Worm (Caenorhabditis elegans) whole organism, L3 larva: Measurements from ENCODE around the gene trap-2.
A peak's percentile ranks its signal among the peaks of the same experiment; 100 is the strongest.

Experiments used
- R02D3.7 ChIP-seq: fragments of 150-350 bp; optimal IDR thresholded peaks from 2 replicates; lab custom pipeline; 2014; ENCODE audit warnings: missing biosample characterization, missing genetic modification characterization
- ZK546.5 ChIP-seq: sonication (generic microtip); optimal IDR thresholded peaks from 2 replicates; lab custom pipeline; 2017; ENCODE audit warnings: missing biosample characterization, missing genetic modification characterization
- aly-2 ChIP-seq: fragments of 150-350 bp; optimal IDR thresholded peaks from 2 replicates; lab custom pipeline; 2014; ENCODE audit warnings: missing biosample characterization, missing genetic modification characterization
- ceh-16 ChIP-seq: sonication (generic microtip); optimal IDR thresholded peaks from 2 replicates; lab custom pipeline; 2017; ENCODE audit warnings: missing biosample characterization, missing genetic modification characterization
- ceh-82 ChIP-seq: fragments of 150-350 bp; optimal IDR thresholded peaks from 2 replicates; lab custom pipeline; 2014; ENCODE audit warnings: missing biosample characterization, missing genetic modification characterization
- egl-27 ChIP-seq: sonication (generic microtip); optimal IDR thresholded peaks from 4 replicates; lab custom pipeline; 2017; ENCODE audit warnings: missing biosample characterization, missing genetic modification reagents, missing genetic modification characterization
- elt-2 ChIP-seq: sonication (generic microtip); optimal IDR thresholded peaks from 2 replicates; lab custom pipeline; 2016; ENCODE audit warnings: missing genetic modification reagents, mild to moderate bottlenecking, missing genetic modification characterization, missing compliant biosample characterization
- elt-3 ChIP-seq, 3 experiments: fragments of 150-350 bp in 1 of 3; sonication (generic microtip) in 2 of 3; optimal IDR thresholded peaks; 2 replicates in 2 of 3; 4 replicates in 1 of 3; lab custom pipeline; 2014 to 2017; ENCODE audit warnings: missing biosample characterization in 3 of 3, missing genetic modification characterization in 3 of 3
- eor-1 ChIP-seq, 2 experiments: fragments of 150-350 bp; optimal IDR thresholded peaks; 2 replicates each; lab custom pipeline; 2014 to 2018; ENCODE audit warnings: missing biosample characterization in 2 of 2, missing genetic modification characterization in 2 of 2
- fkh-2 ChIP-seq: fragments of 150-350 bp; optimal IDR thresholded peaks from 2 replicates; lab custom pipeline; 2014; ENCODE audit warnings: missing biosample characterization, missing genetic modification reagents, missing genetic modification characterization
- hmg-11 ChIP-seq: sonication (generic microtip); optimal IDR thresholded peaks from 2 replicates; lab custom pipeline; 2016; ENCODE audit warnings: missing genetic modification characterization, missing compliant biosample characterization
- jun-1 ChIP-seq: fragments of 150-350 bp; optimal IDR thresholded peaks from 2 replicates; lab custom pipeline; 2014; ENCODE audit warnings: missing biosample characterization, missing genetic modification reagents, missing genetic modification characterization
- lin-39 ChIP-seq: fragments of 150-350 bp; optimal IDR thresholded peaks from 2 replicates; lab custom pipeline; 2018; ENCODE audit warnings: missing biosample characterization, missing genetic modification reagents, missing genetic modification characterization
- mdl-1 ChIP-seq: fragments of 150-350 bp; optimal IDR thresholded peaks from 2 replicates; lab custom pipeline; 2014; ENCODE audit warnings: missing biosample characterization, missing genetic modification characterization
- mml-1 ChIP-seq: fragments of 150-350 bp; sonication (generic microtip); optimal IDR thresholded peaks from 3 replicates; lab custom pipeline; 2014; ENCODE audit warnings: missing biosample characterization, missing genetic modification characterization
- nfya-1 ChIP-seq: sonication (generic microtip); optimal IDR thresholded peaks from 2 replicates; lab custom pipeline; 2017; ENCODE audit warnings: missing genetic modification characterization, mild to moderate bottlenecking, missing compliant biosample characterization, antibody characterized with exemption, moderate library complexity; ENCODE audit not compliant: insufficient read depth
- nhr-11 ChIP-seq: fragments of 150-350 bp; optimal IDR thresholded peaks from 2 replicates; lab custom pipeline; 2014; ENCODE audit warnings: missing biosample characterization, missing genetic modification characterization
- nhr-12 ChIP-seq: fragments of 150-350 bp; optimal IDR thresholded peaks from 2 replicates; lab custom pipeline; 2014; ENCODE audit warnings: missing biosample characterization, missing genetic modification characterization
- nhr-23 ChIP-seq: fragments of 150-350 bp; optimal IDR thresholded peaks from 2 replicates; lab custom pipeline; 2014; ENCODE audit warnings: missing biosample characterization, missing genetic modification reagents, missing genetic modification characterization
- nhr-25 ChIP-seq: sonication (generic microtip); optimal IDR thresholded peaks from 2 replicates; lab custom pipeline; 2017; ENCODE audit warnings: missing biosample characterization, missing genetic modification characterization
- nhr-43 ChIP-seq: sonication (generic microtip); optimal IDR thresholded peaks from 2 replicates; lab custom pipeline; 2016; ENCODE audit warnings: mild to moderate bottlenecking, missing genetic modification characterization, missing compliant biosample characterization; ENCODE audit not compliant: poor library complexity, severe bottlenecking
- nhr-67 ChIP-seq: fragments of 150-350 bp; optimal IDR thresholded peaks from 2 replicates; lab custom pipeline; 2014; ENCODE audit warnings: missing biosample characterization, missing genetic modification characterization
- nhr-77 ChIP-seq: fragments of 150-350 bp; optimal IDR thresholded peaks from 2 replicates; lab custom pipeline; 2014; ENCODE audit warnings: missing biosample characterization, missing genetic modification characterization
- pha-4 ChIP-seq: fragments of 150-350 bp; optimal IDR thresholded peaks from 2 replicates; lab custom pipeline; 2014; ENCODE audit warnings: missing biosample characterization, missing genetic modification reagents, missing genetic modification characterization
- pqm-1 ChIP-seq: fragments of 150-350 bp; optimal IDR thresholded peaks from 2 replicates; lab custom pipeline; 2017; ENCODE audit warnings: missing biosample characterization, missing genetic modification characterization, inconsistent platforms
- sea-2 ChIP-seq: fragments of 150-350 bp; sonication (generic microtip); optimal IDR thresholded peaks from 4 replicates; lab custom pipeline; 2014; ENCODE audit warnings: missing biosample characterization, missing genetic modification reagents, missing genetic modification characterization
- skn-1 ChIP-seq: fragments of 150-350 bp; optimal IDR thresholded peaks from 2 replicates; lab custom pipeline; 2014; ENCODE audit warnings: missing biosample characterization, missing genetic modification characterization
- snpc-4 ChIP-seq: fragments of 150-350 bp; optimal IDR thresholded peaks from 2 replicates; lab custom pipeline; 2014; ENCODE audit warnings: missing biosample characterization, missing genetic modification characterization
- tbx-2 ChIP-seq: sonication (generic microtip); optimal IDR thresholded peaks from 2 replicates; lab custom pipeline; 2016; ENCODE audit warnings: mild to moderate bottlenecking, missing genetic modification characterization, missing compliant biosample characterization
- unc-39 ChIP-seq: sonication (generic microtip); optimal IDR thresholded peaks from 4 replicates; lab custom pipeline; 2017; ENCODE audit warnings: missing biosample characterization, missing genetic modification characterization
- unc-62 ChIP-seq: fragments of 150-350 bp; sonication (generic microtip); optimal IDR thresholded peaks from 4 replicates; lab custom pipeline; 2014; ENCODE audit warnings: missing biosample characterization, missing genetic modification reagents, missing genetic modification characterization
- zag-1 ChIP-seq: fragments of 150-350 bp; optimal IDR thresholded peaks from 2 replicates; lab custom pipeline; 2014; ENCODE audit warnings: missing biosample characterization, missing genetic modification characterization
- ztf-11 ChIP-seq: fragments of 150-350 bp; optimal IDR thresholded peaks from 2 replicates; lab custom pipeline; 2014; ENCODE audit warnings: missing biosample characterization, missing genetic modification characterization
- ztf-4 ChIP-seq: fragments of 150-350 bp; optimal IDR thresholded peaks from 2 replicates; lab custom pipeline; 2014; ENCODE audit warnings: missing biosample characterization, missing genetic modification characterization

Gene trap-2

ce11 chrX:769550-769949 lies 1.7 kb upstream of the trap-2 start:
- TF ChIP-seq egl-27 (no peak), nhr-11 (tag; lab: Kevin White, UChicago) (no peak), nhr-77 (tag; lab: Kevin White, UChicago) (no peak), nhr-43 (tag; lab: Kevin White, UChicago) (no peak), nhr-67 (tag; lab: Kevin White, UChicago) (no peak), nhr-25 (tag; lab: Kevin White, UChicago) (no peak), hmg-11 (tag; lab: Kevin White, UChicago) (no peak), mdl-1 (tag; lab: Kevin White, UChicago) (no peak), zag-1 (tag; lab: Kevin White, UChicago) (no peak)

- TF ChIP-seq ceh-16 (no peak), nhr-43 (tag; lab: Kevin White, UChicago) (no peak), tbx-2 (no peak), eor-1 (tag; optimal IDR thresholded peaks at IDR 0.05; lab: Kevin White, UChicago) (no peak), pha-4 (tag; lab: Kevin White, UChicago) (no peak), ceh-82 (no peak)
- TF ChIP-seq, all 47 proteins: peak for 0
Measured at ce11 chrX:763452-763851, 4.4 kb downstream of the trap-2 start, which contains the start of gene dyf-11. Gene dyf-11 (plus strand): TSS chrX:763752.

ce11 chrX:760579-760978 lies 7.3 kb downstream of the trap-2 start:
- TF ChIP-seq tbx-2, result no peak
- peak; percentile 67 for TF ChIP-seq hmg-11 (tag; lab: Kevin White, UChicago)
- no peak for TF ChIP-seq pha-4 (tag; lab: Kevin White, UChicago)
- TF ChIP-seq mml-1 (tag; lab: Kevin White, UChicago), result no peak
- no peak for TF ChIP-seq unc-39 (tag; lab: Kevin White, UChicago)
- no peak for TF ChIP-seq skn-1 (tag; lab: Kevin White, UChicago)
- TF ChIP-seq aly-2, result no peak
- no peak for TF ChIP-seq mdl-1 (tag; lab: Kevin White, UChicago)
- no peak for TF ChIP-seq nhr-23
- peak; percentile 50 for TF ChIP-seq lin-39 (tag; lab: Kevin White, UChicago)
- TF ChIP-seq elt-3 (tag; optimal IDR thresholded peaks at IDR 0.05; lab: Kevin White, UChicago), result no peak
- TF ChIP-seq jun-1 (tag; lab: Kevin White, UChicago), result no peak
- peak; percentile 59 for TF ChIP-seq nfya-1 (tag; lab: Kevin White, UChicago)
- no peak for TF ChIP-seq fkh-2 (tag; lab: Kevin White, UChicago)
- TF ChIP-seq pqm-1 (tag; lab: Kevin White, UChicago), result no peak
- no peak for TF ChIP-seq ZK546.5 (tag; lab: Kevin White, UChicago)

- TF ChIP-seq nhr-43 (tag; lab: Kevin White, UChicago) (no peak), elt-3 (tag; optimal IDR thresholded peaks at IDR 0.05; lab: Kevin White, UChicago) (no peak), nhr-67 (tag; lab: Kevin White, UChicago) (no peak), hmg-11 (tag; lab: Kevin White, UChicago) (no peak), pqm-1 (tag; lab: Kevin White, UChicago) (no peak), sea-2 (GFP tag; lab: Kevin White, UChicago) (no peak), eor-1 (tag; optimal IDR thresholded peaks at IDR 0.05; lab: Kevin White, UChicago) (no peak), egl-27 (no peak)
Measured at ce11 chrX:759634-760033, 8.2 kb downstream of the trap-2 start, which contains the start of gene aex-3. Gene aex-3 (minus strand): TSS chrX:759734.

- TF ChIP-seq R02D3.7 (tag; lab: Kevin White, UChicago) (no peak), pha-4 (tag; lab: Kevin White, UChicago) (no peak), jun-1 (tag; lab: Kevin White, UChicago) (no peak), nhr-12 (tag; lab: Kevin White, UChicago) (no peak), nhr-77 (tag; lab: Kevin White, UChicago) (no peak), ztf-11 (tag; lab: Kevin White, UChicago) (no peak), elt-2 (no peak), lin-39 (tag; lab: Kevin White, UChicago) (no peak), ztf-4 (tag; lab: Kevin White, UChicago) (no peak), unc-62 (no peak), snpc-4 (no peak)
Measured at ce11 chrX:748319-748718, 19.6 kb downstream of the trap-2 start.
